Worm (Caenorhabditis elegans) whole organism, young adult: ENCODE results near the gene mltn-8.

ENCODE experiments used
- F33H1.4 ChIP-seq: fragments of 200-800 bp; sonication (Bioruptor generic); IDR thresholded peaks from 2 replicates; pipeline ENCODE4 v1.3.6; 2022; ENCODE audit warnings: missing genetic modification reagents, missing genetic modification characterization, missing compliant biosample characterization
- attf-5 ChIP-seq: fragments of 200-800 bp; sonication (Bioruptor generic); optimal IDR thresholded peaks from 2 replicates; lab custom pipeline; 2018; ENCODE audit warnings: mild to moderate bottlenecking, missing genetic modification characterization, missing compliant biosample characterization
- ceh-100 ChIP-seq: fragments of 200-800 bp; sonication (Bioruptor generic); IDR thresholded peaks from 2 replicates; pipeline ENCODE4 v1.3.6; 2022; ENCODE audit warnings: missing genetic modification reagents, missing genetic modification characterization, missing compliant biosample characterization
- dox-1 ChIP-seq: fragments of 200-800 bp; sonication (Bioruptor generic); IDR thresholded peaks from 2 replicates; pipeline ENCODE4 v1.3.6; 2022; ENCODE audit warnings: missing genetic modification reagents, missing genetic modification characterization, missing compliant biosample characterization
- egl-18 ChIP-seq: fragments of 200-800 bp; sonication (Bioruptor generic); IDR thresholded peaks from 2 replicates; pipeline ENCODE4 v1.3.6; 2022; ENCODE audit warnings: missing genetic modification reagents, missing genetic modification characterization, missing compliant biosample characterization
- sdz-38 ChIP-seq: sonication (generic microtip); optimal IDR thresholded peaks from 2 replicates; lab custom pipeline; 2016; ENCODE audit warnings: missing genotype, missing genetic modification characterization, missing compliant biosample characterization
- unc-62 ChIP-seq: fragments of 150-350 bp; optimal IDR thresholded peaks from 2 replicates; lab custom pipeline; 2014; ENCODE audit warnings: missing biosample characterization, missing genetic modification reagents, missing genetic modification characterization
- ztf-6 ChIP-seq: fragments of 200-800 bp; sonication (Bioruptor generic); IDR thresholded peaks from 2 replicates; pipeline ENCODE4 v1.3.6; 2022; ENCODE audit warnings: missing genetic modification reagents, missing genetic modification characterization, missing compliant biosample characterization

- TF ChIP-seq unc-62 (no peak), ztf-6 (GFP tag; lab: Robert Waterston, UW) (no peak), F33H1.4 (GFP tag; lab: Robert Waterston, UW) (no peak), ceh-100 (GFP tag; lab: Robert Waterston, UW) (no peak), attf-5 (GFP tag; lab: Kevin White, UChicago) (no peak), egl-18 (GFP tag; lab: Robert Waterston, UW) (no peak), sdz-38 (tag; lab: Kevin White, UChicago) (no peak), dox-1 (GFP tag; lab: Robert Waterston, UW) (no peak)
Measured at ce11 chrV:358473-358872, 21.6 kb downstream of the mltn-8 start.
